Worm (Caenorhabditis elegans): ENCODE results near the gene srj-53.
A peak's percentile ranks its signal among the peaks of the same experiment; 100 is the strongest.
"Not testable (repeated sequence)": the region's sequence is repeated elsewhere in the genome, so short reads cannot be mapped to it uniquely, and the experiment has no call there.

DNA sequence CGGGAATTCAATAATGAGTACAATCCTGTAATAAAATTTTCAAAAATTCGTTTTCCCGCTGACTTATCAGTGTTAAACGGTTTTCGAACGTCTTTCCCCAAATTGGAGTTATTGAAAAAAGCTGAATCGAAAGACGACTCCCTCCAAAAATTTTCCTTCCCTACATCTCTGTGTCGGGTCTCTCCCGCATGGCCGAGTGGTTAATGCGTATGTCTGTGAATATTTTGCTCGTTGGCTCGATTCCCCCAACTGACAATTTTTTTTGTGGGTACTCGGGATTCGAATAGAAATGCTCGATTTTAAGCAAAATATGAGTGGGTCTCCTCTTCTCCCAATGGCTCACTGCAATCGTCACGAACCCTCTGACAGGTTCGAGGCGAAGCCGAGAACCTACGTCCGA lies 11.9 kb upstream of the srj-53 start:
- peak; percentile 51; the same call in 1 of the 2 replicates for TF ChIP-seq pha-4 (GFP tag; IDR thresholded peaks at IDR 0.05)
- TF ChIP-seq pha-4 (tag; optimal IDR thresholded peaks at IDR 0.05); ceh-28 (tag; optimal IDR thresholded peaks at IDR 0.05); nhr-111 (GFP tag; optimal IDR thresholded peaks at IDR 0.05); nhr-237 (tag; optimal IDR thresholded peaks at IDR 0.05); lsy-2 (tag; optimal IDR thresholded peaks at IDR 0.05): not testable (repeated sequence)

Data from whole organism, L4 larva.